Fruit fly (Drosophila melanogaster) whole organism, wandering third instar larva: Measurements from ENCODE around the gene cic.

Source experiments
- Abd-B ChIP-seq: fragments of >200 bp; optimal IDR thresholded peaks from 2 replicates; lab custom pipeline; 2017; ENCODE audit warnings: missing biosample characterization, missing genetic modification characterization
- CG32264 ChIP-seq: fragments of 200-800 bp; sonication (Bioruptor generic); optimal IDR thresholded peaks from 2 replicates; lab custom pipeline; 2016; ENCODE audit warnings: missing biosample characterization, missing genetic modification characterization
- CG9705 ChIP-seq: fragments of 200-800 bp; sonication (Bioruptor generic); optimal IDR thresholded peaks from 2 replicates; lab custom pipeline; 2018; ENCODE audit warnings: missing biosample characterization, mild to moderate bottlenecking, missing genetic modification characterization
- CrebA ChIP-seq: fragments of 200-800 bp; sonication (Bioruptor generic); optimal IDR thresholded peaks from 2 replicates; lab custom pipeline; 2016; ENCODE audit warnings: missing biosample characterization, mild to moderate bottlenecking, missing genetic modification characterization, borderline replicate concordance
- Dfd ChIP-seq: fragments of >200 bp; optimal IDR thresholded peaks from 2 replicates; lab custom pipeline; 2017; ENCODE audit warnings: missing biosample characterization, missing genetic modification characterization
- Dif ChIP-seq: fragments of 200-275, 200-300 bp; sonication (Bioruptor generic); optimal IDR thresholded peaks from 2 replicates; lab custom pipeline; 2018; ENCODE audit warnings: missing biosample characterization, missing genetic modification characterization; ENCODE audit not compliant: partially characterized antibody
- GATAd ChIP-seq: sonication (Bioruptor generic); optimal IDR thresholded peaks from 2 replicates; lab custom pipeline; 2016; ENCODE audit warnings: missing biosample characterization, missing genetic modification characterization
- HLH106 ChIP-seq: fragments of 200-800 bp; optimal IDR thresholded peaks from 3 replicates; lab custom pipeline; 2019; ENCODE audit warnings: missing biosample characterization, mild to moderate bottlenecking, missing genetic modification characterization, moderate library complexity
- Hnf4 ChIP-seq: fragments of 200-800 bp; sonication (Bioruptor generic); optimal IDR thresholded peaks from 2 replicates; lab custom pipeline; 2016; ENCODE audit warnings: missing biosample characterization, mild to moderate bottlenecking, missing genetic modification characterization
- Hr78 ChIP-seq: fragments of >200 bp; optimal IDR thresholded peaks from 2 replicates; lab custom pipeline; 2017; ENCODE audit warnings: missing biosample characterization, missing genetic modification characterization
- Hr83 ChIP-seq: fragments of 200-300 bp; sonication (Bioruptor generic); optimal IDR thresholded peaks from 2 replicates; lab custom pipeline; 2016; ENCODE audit warnings: missing biosample characterization, mild to moderate bottlenecking, missing genetic modification characterization, moderate library complexity; ENCODE audit not compliant: poor library complexity, severe bottlenecking
- Jra ChIP-seq: sonication (Bioruptor generic); optimal IDR thresholded peaks from 2 replicates; lab custom pipeline; 2016; ENCODE audit warnings: missing biosample characterization, missing genetic modification characterization
- Mio ChIP-seq: sonication (Bioruptor generic); optimal IDR thresholded peaks from 2 replicates; lab custom pipeline; 2016; ENCODE audit warnings: missing biosample characterization, missing genetic modification characterization
- Myc ChIP-seq: fragments of >200 bp; optimal IDR thresholded peaks from 2 replicates; lab custom pipeline; 2017
- N ChIP-seq: fragments of >200 bp; optimal IDR thresholded peaks from 2 replicates; lab custom pipeline; 2018; ENCODE audit warnings: missing biosample characterization, missing external identifiers, missing genetic modification characterization
- OdsH ChIP-seq: fragments of 200-800 bp; sonication (Bioruptor generic); optimal IDR thresholded peaks from 2 replicates; lab custom pipeline; 2016; ENCODE audit warnings: missing biosample characterization, mild to moderate bottlenecking, missing genetic modification characterization
- Rel ChIP-seq, 2 experiments: fragments of 200-800 bp; sonication (Bioruptor generic) in 1 of 2; optimal IDR thresholded peaks; 2 replicates in 1 of 2; 3 replicates in 1 of 2; lab custom pipeline; 2016 to 2019; ENCODE audit warnings: mild to moderate bottlenecking in 2 of 2, missing biosample characterization in 2 of 2, missing genetic modification characterization in 2 of 2, moderate library complexity in 1 of 2
- Sp1 ChIP-seq: fragments of 200-800 bp; sonication (Bioruptor generic); optimal IDR thresholded peaks from 3 replicates; lab custom pipeline; 2019; ENCODE audit warnings: missing biosample characterization, mild to moderate bottlenecking, missing genetic modification characterization, moderate library complexity
- Vsx2 ChIP-seq: fragments of 200-300, 225-300 bp; sonication (Bioruptor generic); optimal IDR thresholded peaks from 2 replicates; lab custom pipeline; 2018; ENCODE audit warnings: missing biosample characterization, missing genetic modification characterization; ENCODE audit not compliant: partially characterized antibody
- br ChIP-seq: fragments of 200-800 bp; sonication (Bioruptor generic); optimal IDR thresholded peaks from 2 replicates; lab custom pipeline; 2016; ENCODE audit warnings: missing biosample characterization, missing genetic modification characterization
- brk ChIP-seq: fragments of 200-800 bp; sonication (Bioruptor generic); optimal IDR thresholded peaks from 2 replicates; lab custom pipeline; 2016; ENCODE audit warnings: missing biosample characterization, mild to moderate bottlenecking, missing genetic modification characterization
- dl ChIP-seq, 2 experiments: fragments of 175-275, 200-275 bp in 1 of 2; fragments of 200-275 bp in 1 of 2; sonication (Bioruptor generic); optimal IDR thresholded peaks; lab custom pipeline; 2018; ENCODE audit warnings: mild to moderate bottlenecking in 2 of 2, missing biosample characterization in 2 of 2, missing genetic modification characterization in 2 of 2, moderate library complexity in 2 of 2; ENCODE audit not compliant: partially characterized antibody in 2 of 2, insufficient read depth in 1 of 2
- dmrt93B ChIP-seq: fragments of 200-800 bp; sonication (Bioruptor generic); optimal IDR thresholded peaks from 2 replicates; lab custom pipeline; 2018; ENCODE audit warnings: missing biosample characterization, mild to moderate bottlenecking, missing genetic modification characterization
- dsf ChIP-seq: sonication (Bioruptor generic); optimal IDR thresholded peaks from 2 replicates; lab custom pipeline; 2016; ENCODE audit warnings: missing biosample characterization, missing genetic modification characterization, borderline replicate concordance
- ey ChIP-seq: fragments of 200-800 bp; sonication (Bioruptor generic); optimal IDR thresholded peaks from 2 replicates; lab custom pipeline; 2016; ENCODE audit warnings: missing biosample characterization, missing genetic modification characterization
- foxo ChIP-seq, 2 experiments: fragments of 200-800 bp; sonication (Bioruptor generic); optimal IDR thresholded peaks; 2 replicates in 1 of 2; 3 replicates in 1 of 2; lab custom pipeline; 2016 to 2017; ENCODE audit warnings: missing biosample characterization in 2 of 2, missing genetic modification characterization in 2 of 2
- fru ChIP-seq: fragments of 200-800 bp; sonication (Bioruptor generic); optimal IDR thresholded peaks from 3 replicates; lab custom pipeline; 2016; ENCODE audit warnings: missing biosample characterization, mild to moderate bottlenecking, missing genetic modification characterization
- h ChIP-seq: fragments of 200-800 bp; sonication (Bioruptor generic); optimal IDR thresholded peaks from 3 replicates; lab custom pipeline; 2016; ENCODE audit warnings: missing biosample characterization, mild to moderate bottlenecking, missing genetic modification characterization
- jim ChIP-seq: fragments of 175-275, 200-325 bp; sonication (Bioruptor generic); optimal IDR thresholded peaks from 2 replicates; lab custom pipeline; 2016; ENCODE audit warnings: missing biosample characterization, mild to moderate bottlenecking, missing genetic modification characterization
- lola ChIP-seq: fragments of >200 bp; optimal IDR thresholded peaks from 2 replicates; lab custom pipeline; 2017; ENCODE audit warnings: missing biosample characterization, missing genetic modification characterization
- pan ChIP-seq: fragments of >200 bp; optimal IDR thresholded peaks from 2 replicates; lab custom pipeline; 2017
- psq ChIP-seq: fragments of 200-800 bp; sonication (Bioruptor generic); optimal IDR thresholded peaks from 3 replicates; lab custom pipeline; 2017; ENCODE audit warnings: missing biosample characterization, mild to moderate bottlenecking, missing genetic modification characterization, moderate library complexity
- rgr ChIP-seq: fragments of 200-800 bp; sonication (Bioruptor generic); optimal IDR thresholded peaks from 3 replicates; lab custom pipeline; 2016; ENCODE audit warnings: missing biosample characterization, mild to moderate bottlenecking, missing genetic modification characterization
- sage ChIP-seq: fragments of 200-800 bp; sonication (Bioruptor generic); optimal IDR thresholded peaks from 2 replicates; lab custom pipeline; 2016; ENCODE audit warnings: missing biosample characterization, mild to moderate bottlenecking, missing genetic modification characterization
- sv ChIP-seq: fragments of 200-800 bp; sonication (Bioruptor generic); optimal IDR thresholded peaks from 3 replicates; lab custom pipeline; 2016; ENCODE audit warnings: missing biosample characterization, missing genetic modification characterization
- tai ChIP-seq: sonication (Bioruptor generic); optimal IDR thresholded peaks from 2 replicates; lab custom pipeline; 2016; ENCODE audit warnings: missing biosample characterization, missing genetic modification characterization
- usp ChIP-seq: fragments of >200 bp; optimal IDR thresholded peaks from 2 replicates; lab custom pipeline; 2017; ENCODE audit warnings: missing biosample characterization, missing genetic modification characterization
- woc ChIP-seq: sonication (Bioruptor generic); optimal IDR thresholded peaks from 2 replicates; lab custom pipeline; 2016; ENCODE audit warnings: missing biosample characterization, mild to moderate bottlenecking, missing genetic modification characterization

cic gene

dm6 chr3R:20291594-20291993 lies 39.0 kb downstream of the cic start (continued):
- TF ChIP-seq usp (GFP tag; lab: Kevin White, UChicago): no peak
- peak; percentile 22 for TF ChIP-seq fru (GFP tag; lab: Kevin White, UChicago)
- TF ChIP-seq, all 38 proteins: peak for 4

- TF ChIP-seq Hr78 (GFP tag; lab: Kevin White, UChicago) (no peak), foxo (GFP tag; optimal IDR thresholded peaks at IDR 0.05; lab: Kevin White, UChicago) (peak in 1 of 2 experiments; percentile 85), dmrt93B (GFP tag; lab: Kevin White, UChicago) (peak; percentile 74), CG9705 (GFP tag; lab: Kevin White, UChicago) (peak; percentile 22), Dif (no peak), usp (GFP tag; lab: Kevin White, UChicago) (no peak), sage (GFP tag; lab: Kevin White, UChicago) (no peak), jim (GFP tag; lab: Kevin White, UChicago) (no peak), Sp1 (GFP tag; lab: Kevin White, UChicago) (peak; percentile 81), GATAd (GFP tag; lab: Kevin White, UChicago) (no peak), OdsH (GFP tag; lab: Kevin White, UChicago) (peak; percentile 76), woc (GFP tag; lab: Kevin White, UChicago) (peak; percentile 79), Hnf4 (GFP tag; lab: Kevin White, UChicago) (no peak), br (GFP tag; lab: Kevin White, UChicago) (peak; percentile 77), lola (GFP tag; lab: Kevin White, UChicago) (no peak), sv (GFP tag; lab: Kevin White, UChicago) (peak; percentile 18), Vsx2 (GFP tag; lab: Kevin White, UChicago) (no peak), Mio (GFP tag; lab: Kevin White, UChicago) (no peak), CG32264 (GFP tag; lab: Kevin White, UChicago) (no peak), N (GFP tag; lab: Kevin White, UChicago) (no peak), tai (GFP tag; lab: Kevin White, UChicago) (no peak), Myc (lab: Kevin White, UChicago) (no peak), Rel (GFP tag; optimal IDR thresholded peaks at IDR 0.05; lab: Kevin White, UChicago) (no peak), Rel (tag; optimal IDR thresholded peaks at IDR 0.05; lab: Kevin White, UChicago) (no peak), dl (GFP tag; optimal IDR thresholded peaks at IDR 0.05; lab: Kevin White, UChicago; ENCODE audit: insufficient read depth in 1 of 2, partially characterized antibody in 2 of 2) (no peak), CrebA (GFP tag; lab: Kevin White, UChicago) (no peak), fru (GFP tag; lab: Kevin White, UChicago) (peak; percentile 87), pan (lab: Kevin White, UChicago) (no peak), ey (peak; percentile 83), Dfd (GFP tag; lab: Kevin White, UChicago) (no peak), dsf (GFP tag; lab: Kevin White, UChicago) (no peak), psq (GFP tag; lab: Kevin White, UChicago) (no peak), rgr (no peak), brk (GFP tag; lab: Kevin White, UChicago) (no peak), HLH106 (tag; lab: Kevin White, UChicago) (peak; percentile 76), Jra (peak; percentile 25), Abd-B (no peak), h (peak; percentile 75), Hr83 (GFP tag; lab: Kevin White, UChicago) (no peak)
Observed at dm6 chr3R:20292030-20292879, 39.7 kb downstream of the cic start.
